Fruit fly (Drosophila melanogaster) whole organism, embryonic: ENCODE measurements around the gene CG15803.

ENCODE experiments used
- Awh ChIP-seq: fragments of 200-800 bp; sonication (Bioruptor generic); IDR thresholded peaks from 2 replicates; pipeline ENCODE4, ENCODE4 v1.3.6; 2022; ENCODE audit warnings: missing biosample characterization, missing genetic modification characterization
- B-H1 ChIP-seq: fragments of 200-800 bp; sonication (Bioruptor generic); IDR thresholded peaks from 3 replicates; pipeline ENCODE4 v1.3.6; 2022; ENCODE audit warnings: missing biosample characterization, missing genetic modification characterization
- BtbVII ChIP-seq: fragments of 200-800 bp; sonication (Bioruptor generic); optimal IDR thresholded peaks from 3 replicates; lab custom pipeline; 2017; ENCODE audit warnings: missing biosample characterization, mild to moderate bottlenecking, missing genetic modification characterization
- CG10543 ChIP-seq: fragments of 200-800 bp; sonication (Bioruptor generic); optimal IDR thresholded peaks from 3 replicates; lab custom pipeline; 2017; ENCODE audit warnings: missing biosample characterization, mild to moderate bottlenecking, missing genetic modification characterization, moderate library complexity
- CG11085 ChIP-seq: fragments of 200-800 bp; sonication (Bioruptor generic); IDR thresholded peaks from 2 replicates; pipeline ENCODE4 v1.3.6; 2022; ENCODE audit warnings: missing biosample characterization, missing genetic modification characterization
- CG11398 ChIP-seq: fragments of 200-800 bp; sonication (Bioruptor generic); optimal IDR thresholded peaks from 2 replicates; lab custom pipeline; 2016; ENCODE audit warnings: missing biosample characterization, missing genetic modification characterization
- CG12659 ChIP-seq: fragments of 200-800 bp; sonication (Bioruptor generic); optimal IDR thresholded peaks from 3 replicates; lab custom pipeline; 2017; ENCODE audit warnings: mild to moderate bottlenecking, missing biosample characterization, missing genetic modification reagents, missing genetic modification characterization
- CG15514 ChIP-seq: fragments of 200-800 bp; sonication (Bioruptor generic); optimal IDR thresholded peaks from 3 replicates; lab custom pipeline; 2017; ENCODE audit warnings: missing biosample characterization, missing genetic modification characterization, mild to moderate bottlenecking, moderate library complexity, missing genetic modification reagents
- CG1603 ChIP-seq: fragments of 200-800 bp; sonication (Bioruptor generic); optimal IDR thresholded peaks from 2 replicates; lab custom pipeline; 2019; ENCODE audit warnings: missing biosample characterization, mild to moderate bottlenecking, missing genetic modification characterization, moderate library complexity
- CG17328 ChIP-seq: fragments of 200-800 bp; sonication (Bioruptor generic); IDR thresholded peaks from 2 replicates; pipeline ENCODE4 v1.3.6; 2022; ENCODE audit warnings: missing biosample characterization, missing genetic modification characterization
- CG17829 ChIP-seq: fragments of 200-800 bp; optimal IDR thresholded peaks from 2 replicates; lab custom pipeline; 2019; ENCODE audit warnings: missing biosample characterization, mild to moderate bottlenecking, missing genetic modification characterization, moderate library complexity
- CG2678 ChIP-seq: fragments of 200-800 bp; sonication (Bioruptor generic); optimal IDR thresholded peaks from 3 replicates; lab custom pipeline; 2019; ENCODE audit warnings: missing biosample characterization, mild to moderate bottlenecking, missing genetic modification characterization, moderate library complexity
- CG4730 ChIP-seq: fragments of 200-800 bp; sonication (Bioruptor generic); IDR thresholded peaks from 2 replicates; pipeline ENCODE4 v1.3.6; 2022; ENCODE audit warnings: missing biosample characterization, missing genetic modification characterization
- CG5180 ChIP-seq: fragments of 200-800 bp; sonication (Bioruptor generic); optimal IDR thresholded peaks from 3 replicates; lab custom pipeline; 2017; ENCODE audit warnings: missing biosample characterization, missing genetic modification characterization, mild to moderate bottlenecking, moderate library complexity, missing genetic modification reagents
- CG6254 ChIP-seq: fragments of 200-800 bp; sonication (Bioruptor generic); optimal IDR thresholded peaks from 3 replicates; lab custom pipeline; 2017; ENCODE audit warnings: mild to moderate bottlenecking, missing biosample characterization, missing genetic modification reagents, missing genetic modification characterization
- CG7372 ChIP-seq: fragments of 200-800 bp; sonication (Bioruptor generic); IDR thresholded peaks from 2 replicates; pipeline ENCODE4 v1.3.6; 2022; ENCODE audit warnings: missing biosample characterization, missing genetic modification characterization
- CG8281 ChIP-seq: fragments of 200-800 bp; sonication (Bioruptor generic); optimal IDR thresholded peaks from 2 replicates; lab custom pipeline; 2018; ENCODE audit warnings: missing biosample characterization, mild to moderate bottlenecking, missing genetic modification characterization, moderate library complexity
- CG8478 ChIP-seq: fragments of >200 bp; optimal IDR thresholded peaks from 2 replicates; lab custom pipeline; 2018
- CG9876 ChIP-seq: fragments of 200-800 bp; sonication (Bioruptor generic); optimal IDR thresholded peaks from 2 replicates; lab custom pipeline; 2016; ENCODE audit warnings: missing biosample characterization, missing genetic modification characterization
- CG9932 ChIP-seq: fragments of 200-800 bp; sonication (Bioruptor generic); IDR thresholded peaks from 2 replicates; pipeline ENCODE4 v1.3.6; 2022; ENCODE audit warnings: missing biosample characterization, missing genetic modification characterization
- Dbx ChIP-seq: fragments of 200-800 bp; sonication (Bioruptor generic); IDR thresholded peaks from 3 replicates; pipeline ENCODE4 v1.3.6; 2022; ENCODE audit warnings: missing biosample characterization, missing genetic modification characterization
- E2f1 ChIP-seq: fragments of 200-800 bp; sonication (Bioruptor generic); IDR thresholded peaks from 2 replicates; pipeline ENCODE4 v1.3.6; 2022; ENCODE audit warnings: missing biosample characterization, missing genetic modification characterization
- Hsf ChIP-seq: fragments of 200-800 bp; sonication (Bioruptor generic); optimal IDR thresholded peaks from 3 replicates; lab custom pipeline; 2016; ENCODE audit warnings: missing biosample characterization, missing genetic modification characterization
- Mad ChIP-seq: fragments of 200-800 bp; sonication (Bioruptor generic); optimal IDR thresholded peaks from 2 replicates; lab custom pipeline; 2016; ENCODE audit warnings: missing biosample characterization, missing genetic modification characterization
- NC2α ChIP-seq: fragments of 200-800 bp; sonication (Bioruptor generic); optimal IDR thresholded peaks from 2 replicates; lab custom pipeline; 2016; ENCODE audit warnings: missing biosample characterization, missing genetic modification characterization
- NfI ChIP-seq: fragments of 200-800 bp; sonication (Bioruptor generic); optimal IDR thresholded peaks from 3 replicates; lab custom pipeline; 2018; ENCODE audit warnings: missing biosample characterization, mild to moderate bottlenecking, missing genetic modification characterization, moderate library complexity
- Optix ChIP-seq: fragments of 200-800 bp; sonication (Bioruptor generic); IDR thresholded peaks from 3 replicates; pipeline ENCODE4 v1.3.6; 2022; ENCODE audit warnings: missing biosample characterization, missing genetic modification characterization
- Poxn ChIP-seq: fragments of 200-800 bp; sonication (Bioruptor generic); IDR thresholded peaks from 2 replicates; pipeline ENCODE4 v1.3.6; 2022; ENCODE audit warnings: missing biosample characterization, missing genetic modification characterization
- Ptx1 ChIP-seq: fragments of 200-800 bp; sonication (Bioruptor generic); IDR thresholded peaks from 2 replicates; pipeline ENCODE4 v1.3.6; 2022; ENCODE audit warnings: missing biosample characterization, missing genetic modification characterization
- Side ChIP-seq: fragments of 200-800 bp; sonication (Bioruptor generic); optimal IDR thresholded peaks from 2 replicates; lab custom pipeline; 2016; ENCODE audit warnings: missing biosample characterization, missing genetic modification characterization
- Xrp1 ChIP-seq: fragments of 200-800 bp; sonication (Bioruptor generic); IDR thresholded peaks from 2 replicates; pipeline ENCODE4 v1.3.6; 2022; ENCODE audit warnings: missing biosample characterization, missing genetic modification characterization
- ato ChIP-seq: fragments of 200-800 bp; sonication (Bioruptor generic); IDR thresholded peaks from 2 replicates; pipeline ENCODE4 v1.3.6; 2022; ENCODE audit warnings: missing biosample characterization, missing genetic modification characterization; ENCODE audit not compliant: partially characterized antibody
- bbx ChIP-seq: fragments of 200-800 bp; sonication (Bioruptor generic); IDR thresholded peaks from 2 replicates; pipeline ENCODE4 v1.3.6; 2022; ENCODE audit warnings: missing biosample characterization, missing genetic modification characterization; ENCODE audit not compliant: partially characterized antibody
- chinmo ChIP-seq: fragments of 200-800 bp; sonication (Bioruptor generic); IDR thresholded peaks from 4 replicates; pipeline ENCODE4 v1.3.6; 2022; ENCODE audit warnings: missing biosample characterization, missing genetic modification characterization; ENCODE audit not compliant: partially characterized antibody
- chn ChIP-seq: fragments of 200-800 bp; sonication (Bioruptor generic); optimal IDR thresholded peaks from 2 replicates; lab custom pipeline; 2016; ENCODE audit warnings: missing biosample characterization, missing genetic modification characterization
- da ChIP-seq: fragments of 200-800 bp; sonication (Bioruptor generic); optimal IDR thresholded peaks from 2 replicates; lab custom pipeline; 2016; ENCODE audit warnings: missing biosample characterization, missing genetic modification characterization
- dan ChIP-seq: fragments of 200-800 bp; sonication (Bioruptor generic); IDR thresholded peaks from 2 replicates; pipeline ENCODE4 v1.3.6; 2022; ENCODE audit warnings: missing biosample characterization, missing genetic modification characterization
- grn ChIP-seq: fragments of 200-800 bp; sonication (Bioruptor generic); optimal IDR thresholded peaks from 3 replicates; lab custom pipeline; 2017; ENCODE audit warnings: missing biosample characterization, missing genetic modification characterization
- hbn ChIP-seq: fragments of 200-800 bp; sonication (Bioruptor generic); IDR thresholded peaks from 2 replicates; pipeline ENCODE4 v1.3.6; 2022; ENCODE audit warnings: missing biosample characterization, missing genetic modification characterization; ENCODE audit not compliant: partially characterized antibody
- hkb ChIP-seq, 2 experiments: fragments of 200-800 bp in 1 of 2; fragments of >200 bp in 1 of 2; sonication (Bioruptor generic) in 1 of 2; IDR thresholded peaks in 1 of 2; optimal IDR thresholded peaks in 1 of 2; 2 replicates each; pipeline versions ENCODE4 v1.3.6 to Lab custom; 2017 to 2022; ENCODE audit warnings: missing biosample characterization in 1 of 2, missing genetic modification characterization in 1 of 2
- jing ChIP-seq: fragments of 200-800 bp; sonication (Bioruptor generic); optimal IDR thresholded peaks from 2 replicates; lab custom pipeline; 2018; ENCODE audit warnings: missing biosample characterization, mild to moderate bottlenecking, missing genetic modification characterization
- luna ChIP-seq: fragments of 200-800 bp; sonication (Bioruptor generic); optimal IDR thresholded peaks from 2 replicates; lab custom pipeline; 2016; ENCODE audit warnings: missing biosample characterization, missing genetic modification characterization
- nerfin-2 ChIP-seq: fragments of 200-800 bp; sonication (Bioruptor generic); IDR thresholded peaks from 2 replicates; pipeline ENCODE4 v1.3.6; 2022; ENCODE audit warnings: missing biosample characterization, missing genetic modification characterization; ENCODE audit not compliant: partially characterized antibody
- pho ChIP-seq: fragments of 200-800 bp; sonication (Bioruptor generic); optimal IDR thresholded peaks from 2 replicates; lab custom pipeline; 2016; ENCODE audit warnings: missing biosample characterization, missing genetic modification characterization
- phol ChIP-seq: fragments of 200-800 bp; sonication (Bioruptor generic); optimal IDR thresholded peaks from 3 replicates; lab custom pipeline; 2018; ENCODE audit warnings: missing biosample characterization, mild to moderate bottlenecking, missing genetic modification characterization, moderate library complexity
- row ChIP-seq: fragments of 200-800 bp; sonication (Bioruptor generic); IDR thresholded peaks from 3 replicates; pipeline ENCODE4 v1.3.6; 2022; ENCODE audit warnings: missing biosample characterization, missing genetic modification characterization
- tgo ChIP-seq: fragments of 200-800 bp; sonication (Bioruptor generic); IDR thresholded peaks from 3 replicates; pipeline ENCODE4 v1.3.6; 2022; ENCODE audit warnings: missing biosample characterization, missing genetic modification characterization
- toy ChIP-seq: fragments of 200-800 bp; sonication (Bioruptor generic); IDR thresholded peaks from 2 replicates; pipeline ENCODE4 v1.3.6; 2022; ENCODE audit warnings: missing biosample characterization, missing genetic modification characterization
- vfl ChIP-seq: fragments of 200-800 bp; sonication (Bioruptor generic); optimal IDR thresholded peaks from 2 replicates; lab custom pipeline; 2016; ENCODE audit warnings: missing biosample characterization, missing genetic modification characterization
- zen ChIP-seq: fragments of 200-800 bp; sonication (Bioruptor generic); optimal IDR thresholded peaks from 3 replicates; lab custom pipeline; 2018; ENCODE audit warnings: missing biosample characterization, mild to moderate bottlenecking, missing genetic modification characterization, moderate library complexity

The CG15803 gene

DNA sequence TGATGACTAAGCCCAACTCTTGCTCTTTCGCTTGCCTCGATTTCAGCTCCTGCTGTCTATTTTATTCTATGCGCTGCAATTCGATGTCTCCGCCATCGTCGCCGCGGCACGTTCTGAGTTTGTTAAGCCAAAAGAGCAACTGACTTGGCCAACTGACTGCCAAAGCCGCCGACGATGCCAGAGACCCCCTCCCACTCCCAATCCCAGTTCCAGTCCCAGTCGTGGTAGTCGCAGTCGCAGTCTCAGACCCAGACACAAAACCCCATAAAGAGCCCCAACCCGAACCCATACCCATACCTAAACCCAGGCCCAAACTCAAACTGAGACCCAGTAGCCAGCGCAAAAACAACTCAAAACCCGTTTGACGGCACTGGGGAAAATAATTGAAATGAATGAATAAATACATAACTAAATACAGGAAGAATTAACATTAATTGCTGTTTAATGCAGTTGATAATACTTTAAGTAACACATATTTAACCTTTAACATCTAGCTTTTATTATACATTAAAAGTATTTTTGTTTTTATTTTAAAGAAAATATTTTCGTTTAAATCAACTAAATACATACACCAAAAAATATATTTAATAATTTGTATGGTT is 49.7 kb downstream of the CG15803 start (continued):
- no peak for TF ChIP-seq BtbVII
- no peak for TF ChIP-seq CG6254
- peak; percentile 56 for TF ChIP-seq CG12659 (GFP tag; lab: Kevin White, UChicago)
- TF ChIP-seq row (GFP tag; lab: Robert Waterston, UW) = peak; percentile 59
- TF ChIP-seq CG1603 (tag; lab: Kevin White, UChicago) = no peak
- no peak for TF ChIP-seq chn (GFP tag; lab: Kevin White, UChicago)
- TF ChIP-seq grn = no peak
- TF ChIP-seq CG17829 (tag; lab: Kevin White, UChicago) = no peak
- peak; percentile 8 for TF ChIP-seq CG5180
- no peak for TF ChIP-seq dan
- TF ChIP-seq CG8478 (lab: Kevin White, UChicago) = no peak
- no peak for TF ChIP-seq Awh (GFP tag; lab: Robert Waterston, UW)
- TF ChIP-seq CG11398 (GFP tag; lab: Kevin White, UChicago) = no peak
- TF ChIP-seq CG17328 (GFP tag; lab: Robert Waterston, UW) = no peak
- no peak for TF ChIP-seq B-H1 (GFP tag; lab: Robert Waterston, UW)
- no peak for TF ChIP-seq pho
- peak; percentile 80; the same call in 2 of the 4 replicates for TF ChIP-seq chinmo (GFP tag; lab: Robert Waterston, UW)
- TF ChIP-seq CG11085 (GFP tag; lab: Robert Waterston, UW) = peak; percentile 10; the same call in 1 of the 2 replicates
- peak; percentile 80 for TF ChIP-seq CG2678 (tag; lab: Kevin White, UChicago)
- TF ChIP-seq E2f1 (GFP tag; lab: Robert Waterston, UW) = peak; percentile 51; the same call in 1 of the 2 replicates
- no peak for TF ChIP-seq CG7372 (GFP tag; lab: Robert Waterston, UW)
- no peak for TF ChIP-seq CG9876 (GFP tag; lab: Kevin White, UChicago)
- TF ChIP-seq hbn (GFP tag; lab: Robert Waterston, UW) = no peak
- no peak for TF ChIP-seq CG15514 (GFP tag; lab: Kevin White, UChicago)
- TF ChIP-seq da (GFP tag; lab: Kevin White, UChicago) = no peak
- no peak for TF ChIP-seq Xrp1
- TF ChIP-seq tgo (GFP tag; lab: Robert Waterston, UW) = peak; percentile 37; the same call in 2 of the 3 replicates
- no peak for TF ChIP-seq Mad
- no peak for TF ChIP-seq zen (tag; lab: Kevin White, UChicago)
- TF ChIP-seq Optix = peak; percentile 54; the same call in 1 of the 3 replicates
- TF ChIP-seq Dbx (GFP tag; lab: Robert Waterston, UW) = no peak
- TF ChIP-seq CG4730 (GFP tag; lab: Robert Waterston, UW) = no peak
- no peak for TF ChIP-seq vfl (GFP tag; lab: Kevin White, UChicago)
- no peak for TF ChIP-seq CG8281 (tag; lab: Kevin White, UChicago)
- peak; percentile 16; the same call in 1 of the 2 replicates for TF ChIP-seq bbx
- TF ChIP-seq Poxn (GFP tag; lab: Robert Waterston, UW) = no peak
- peak; percentile 49 for TF ChIP-seq phol (tag; lab: Kevin White, UChicago)
- peak; percentile 43; the same call in 1 of the 2 replicates for TF ChIP-seq CG9932 (GFP tag; lab: Robert Waterston, UW)
- no peak for TF ChIP-seq NfI (GFP tag; lab: Kevin White, UChicago)
- TF ChIP-seq Ptx1 (GFP tag; lab: Robert Waterston, UW) = peak; percentile 31; the same call in 1 of the 2 replicates
- 0 out of 2 replicates have a peak, but pooled peaks have one; percentile 16 for TF ChIP-seq nerfin-2 (GFP tag; lab: Robert Waterston, UW)
- no peak for TF ChIP-seq ato (GFP tag; lab: Robert Waterston, UW)
- no peak for TF ChIP-seq luna (GFP tag; lab: Kevin White, UChicago)
- no peak for TF ChIP-seq Hsf (GFP tag; lab: Kevin White, UChicago)
- TF ChIP-seq hkb (optimal IDR thresholded peaks at IDR 0.05; lab: Kevin White, UChicago) = no peak
- TF ChIP-seq hkb (GFP tag; IDR thresholded peaks at IDR 0.05; lab: Robert Waterston, UW) = no peak
- TF ChIP-seq jing = no peak
- no peak for TF ChIP-seq NC2α (GFP tag; lab: Kevin White, UChicago)
- peak; percentile 46 for TF ChIP-seq CG10543 (GFP tag; lab: Kevin White, UChicago)
- TF ChIP-seq Side (GFP tag; lab: Kevin White, UChicago) = no peak
- no peak for TF ChIP-seq toy (GFP tag; lab: Robert Waterston, UW)
